Fruit fly (Drosophila melanogaster): ENCODE data around the gene nkd.

nkd gene

dm6 chr3L:18996030-18996773, 49.0 kb downstream of the nkd start (continued):
- 0 out of 2 replicates have a peak, but pooled peaks have one; percentile 40 for TF ChIP-seq unc-4 (GFP tag; IDR thresholded peaks at IDR 0.05; ENCODE audit: partially characterized antibody)
- TF ChIP-seq Doc2 (GFP tag; IDR thresholded peaks at IDR 0.05) = no peak
- peak; percentile 59 for TF ChIP-seq Sox102F (GFP tag; optimal IDR thresholded peaks at IDR 0.05)
- TF ChIP-seq Mad (GFP tag; optimal IDR thresholded peaks at IDR 0.05) = peak; percentile 61
- no peak for TF ChIP-seq nom (GFP tag; optimal IDR thresholded peaks at IDR 0.05)
- peak; percentile 57 for TF ChIP-seq fd3F (GFP tag; optimal IDR thresholded peaks at IDR 0.05)
- TF ChIP-seq hbn (GFP tag; IDR thresholded peaks at IDR 0.05; ENCODE audit: partially characterized antibody) = peak; percentile 40; the same call in 1 of the 2 replicates
- TF ChIP-seq ap (GFP tag; IDR thresholded peaks at IDR 0.05) = no peak
- TF ChIP-seq CG1233 (GFP tag; optimal IDR thresholded peaks at IDR 0.05) = peak; percentile 59
- TF ChIP-seq CG5245 (GFP tag; optimal IDR thresholded peaks at IDR 0.05) = no peak
- 0 out of 3 replicates have a peak, but pooled peaks have one; percentile 36 for TF ChIP-seq CG11093 (GFP tag; IDR thresholded peaks at IDR 0.05)
- TF ChIP-seq Sry-β (GFP tag; optimal IDR thresholded peaks at IDR 0.05) = no peak
- no peak for TF ChIP-seq sqz (GFP tag; optimal IDR thresholded peaks at IDR 0.05)
- no peak for TF ChIP-seq nerfin-2 (GFP tag; IDR thresholded peaks at IDR 0.05; ENCODE audit: partially characterized antibody)
- peak; percentile 42; the same call in 1 of the 2 replicates for TF ChIP-seq H2.0 (GFP tag; IDR thresholded peaks at IDR 0.05)
- TF ChIP-seq gsb-n (tag; optimal IDR thresholded peaks at IDR 0.05) = no peak
- TF ChIP-seq h (optimal IDR thresholded peaks at IDR 0.05) = no peak
- TF ChIP-seq ken (GFP tag; IDR thresholded peaks at IDR 0.05) = peak; percentile 32; the same call in 1 of the 3 replicates
- TF ChIP-seq Med (GFP tag) = peak; percentile 88
- no peak for TF ChIP-seq Awh (GFP tag; IDR thresholded peaks at IDR 0.05)
- peak; percentile 66 for TF ChIP-seq crc (GFP tag; optimal IDR thresholded peaks at IDR 0.05)
- peak; percentile 74 for TF ChIP-seq shn (GFP tag; optimal IDR thresholded peaks at IDR 0.05)
- no peak for TF ChIP-seq Sin3A (optimal IDR thresholded peaks at IDR 0.05)
- TF ChIP-seq kay (GFP tag; optimal IDR thresholded peaks at IDR 0.05) = peak; percentile 35
- peak; percentile 33 for TF ChIP-seq CG15514 (GFP tag; optimal IDR thresholded peaks at IDR 0.05)
- TF ChIP-seq gsb (GFP tag; IDR thresholded peaks at IDR 0.05) = peak; percentile 51; the same call in 1 of the 2 replicates
- peak; percentile 70 for TF ChIP-seq CG18262 (tag; optimal IDR thresholded peaks at IDR 0.05)
- TF ChIP-seq CG6765 (GFP tag; optimal IDR thresholded peaks at IDR 0.05) = peak; percentile 37
- TF ChIP-seq Optix (GFP tag; IDR thresholded peaks at IDR 0.05) = 0 out of 3 replicates have a peak, but pooled peaks have one; percentile 28
- peak; percentile 0 for TF ChIP-seq CG1647 (GFP tag; optimal IDR thresholded peaks at IDR 0.05)
- no peak for TF ChIP-seq CG11247 (GFP tag; IDR thresholded peaks at IDR 0.05)
- TF ChIP-seq Mrtf (GFP tag; IDR thresholded peaks at IDR 0.05) = 0 out of 3 replicates have a peak, but pooled peaks have one; percentile 22
- TF ChIP-seq gfzf (GFP tag; optimal IDR thresholded peaks at IDR 0.05) = no peak
- TF ChIP-seq CG16779 (GFP tag; IDR thresholded peaks at IDR 0.05) = no peak
- TF ChIP-seq CG17361 (GFP tag; IDR thresholded peaks at IDR 0.05) = peak; percentile 91
- TF ChIP-seq HLH3B (GFP tag; IDR thresholded peaks at IDR 0.05) = peak; percentile 67
- peak; percentile 23 for TF ChIP-seq cato (GFP tag; optimal IDR thresholded peaks at IDR 0.05; ENCODE audit: borderline replicate concordance)
- no peak for TF ChIP-seq dmrt11E (tag; optimal IDR thresholded peaks at IDR 0.05)
- no peak for TF ChIP-seq Xrp1 (GFP tag; IDR thresholded peaks at IDR 0.05)
- TF ChIP-seq ara (GFP tag; IDR thresholded peaks at IDR 0.05) = peak; percentile 50; the same call in 1 of the 2 replicates
- peak; percentile 50 for TF ChIP-seq Chrac-16 (GFP tag; optimal IDR thresholded peaks at IDR 0.05)
- peak; percentile 76 for TF ChIP-seq mam (GFP tag; optimal IDR thresholded peaks at IDR 0.05)
- no peak for TF ChIP-seq hkb (optimal IDR thresholded peaks at IDR 0.05)
- TF ChIP-seq hkb (GFP tag; IDR thresholded peaks at IDR 0.05) = no peak
- TF ChIP-seq CG30431 (GFP tag; optimal IDR thresholded peaks at IDR 0.05) = peak; percentile 30
- TF ChIP-seq tll (GFP tag; optimal IDR thresholded peaks at IDR 0.05) = no peak
- TF ChIP-seq nau (GFP tag; optimal IDR thresholded peaks at IDR 0.05) = no peak
- no peak for TF ChIP-seq zen (tag; optimal IDR thresholded peaks at IDR 0.05)
- peak; percentile 59 for TF ChIP-seq CG31441 (GFP tag; IDR thresholded peaks at IDR 0.05)
- TF ChIP-seq CG11085 (GFP tag; IDR thresholded peaks at IDR 0.05) = peak; percentile 61
